Fruit fly (Drosophila melanogaster): ENCODE measurements around the gene CG14238.

The CG14238 gene

DNA sequence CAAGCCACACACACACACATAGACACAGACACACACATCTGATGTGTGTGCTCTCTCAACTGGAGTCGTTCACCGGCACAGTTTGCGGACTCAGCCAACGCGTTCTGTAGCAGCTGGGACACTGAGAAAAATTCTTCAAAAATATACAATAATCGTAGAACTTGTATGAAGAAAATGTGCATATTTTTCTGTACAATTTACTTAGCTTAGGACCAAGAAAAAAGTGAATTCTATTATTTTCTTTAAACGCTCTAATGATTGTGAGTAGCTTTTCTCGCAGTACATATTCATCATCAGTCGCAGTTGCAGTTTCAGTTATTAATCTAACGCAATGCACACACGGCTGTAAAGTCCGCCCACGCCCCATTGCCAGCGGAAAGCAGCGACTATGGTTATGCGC, 38.3 kb downstream of the CG14238 start (continued):
- TF ChIP-seq fd59A (GFP tag; optimal IDR thresholded peaks at IDR 0.05) (no peak), CG11902 (GFP tag; optimal IDR thresholded peaks at IDR 0.05) (no peak), CG6808 (GFP tag; optimal IDR thresholded peaks at IDR 0.05) (peak; percentile 34), achi (GFP tag; optimal IDR thresholded peaks at IDR 0.05) (peak; percentile 67), cyc (GFP tag; optimal IDR thresholded peaks at IDR 0.05) (peak; percentile 30), ss (GFP tag; optimal IDR thresholded peaks at IDR 0.05) (no peak), CG3919 (GFP tag; optimal IDR thresholded peaks at IDR 0.05) (peak; percentile 70), CG4318 (GFP tag; optimal IDR thresholded peaks at IDR 0.05) (peak; percentile 39), fd85E (GFP tag; optimal IDR thresholded peaks at IDR 0.05) (no peak)

DNA sequence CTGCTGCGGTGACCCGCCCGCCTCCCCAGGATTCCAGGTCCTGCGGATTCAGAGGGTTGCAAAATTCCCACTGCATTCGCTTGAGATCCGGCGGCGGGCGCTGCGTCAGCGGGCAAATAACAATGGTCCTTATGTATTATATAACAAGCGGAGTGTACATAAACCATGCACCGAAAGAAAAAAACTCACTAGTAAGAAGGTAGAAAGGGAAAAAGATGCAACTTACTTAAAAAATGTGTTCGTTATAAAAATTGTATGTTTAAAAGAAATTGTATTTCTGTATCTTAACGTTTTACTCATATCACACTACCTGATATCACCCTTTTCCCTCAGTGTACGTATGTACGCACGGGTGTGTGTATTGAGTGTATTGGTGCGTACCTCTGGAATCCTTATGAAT, 41.1 kb downstream of the CG14238 start:
- no peak for TF ChIP-seq dac (GFP tag; optimal IDR thresholded peaks at IDR 0.05)
- TF ChIP-seq CG7368 (GFP tag; optimal IDR thresholded peaks at IDR 0.05) = peak; percentile 21
- TF ChIP-seq salr (GFP tag; optimal IDR thresholded peaks at IDR 0.05) = peak in 1 of 2 experiments; percentile 40
- peak; percentile 30 for TF ChIP-seq CG11902 (GFP tag; optimal IDR thresholded peaks at IDR 0.05)
- peak; percentile 77 for TF ChIP-seq cyc (GFP tag; optimal IDR thresholded peaks at IDR 0.05)
- peak; percentile 72 for TF ChIP-seq Smox (GFP tag; optimal IDR thresholded peaks at IDR 0.05)
- TF ChIP-seq pdm3 (GFP tag; optimal IDR thresholded peaks at IDR 0.05) = peak; percentile 68
- peak; percentile 72 for TF ChIP-seq OdsH (GFP tag; optimal IDR thresholded peaks at IDR 0.05)
- peak; percentile 78 for TF ChIP-seq Sox102F (GFP tag; optimal IDR thresholded peaks at IDR 0.05)
- peak; percentile 76 for TF ChIP-seq CG6792 (GFP tag; optimal IDR thresholded peaks at IDR 0.05)
- peak; percentile 80 for TF ChIP-seq CG31627 (GFP tag; optimal IDR thresholded peaks at IDR 0.05)
- TF ChIP-seq fd59A (GFP tag; optimal IDR thresholded peaks at IDR 0.05) = peak; percentile 45
- peak; percentile 69 for TF ChIP-seq achi (GFP tag; optimal IDR thresholded peaks at IDR 0.05)
- TF ChIP-seq CG3032 (tag; optimal IDR thresholded peaks at IDR 0.05) = peak; percentile 70
- peak; percentile 63 for TF ChIP-seq CG34406 (GFP tag; optimal IDR thresholded peaks at IDR 0.05)
- peak; percentile 47 for TF ChIP-seq CG32006 (GFP tag; optimal IDR thresholded peaks at IDR 0.05)
- TF ChIP-seq net (GFP tag; optimal IDR thresholded peaks at IDR 0.05) = peak; percentile 34
- TF ChIP-seq dsx (GFP tag; optimal IDR thresholded peaks at IDR 0.05; ENCODE audit: poor library complexity, severe bottlenecking) = peak; percentile 57
- TF ChIP-seq CG16779 (tag; optimal IDR thresholded peaks at IDR 0.05) = peak; percentile 45
- peak; percentile 76 for TF ChIP-seq acj6 (GFP tag; optimal IDR thresholded peaks at IDR 0.05)
- peak; percentile 85 for TF ChIP-seq esn (GFP tag; optimal IDR thresholded peaks at IDR 0.05)
- no peak for TF ChIP-seq fd85E (GFP tag; optimal IDR thresholded peaks at IDR 0.05)
- peak; percentile 81 for TF ChIP-seq vri (GFP tag; optimal IDR thresholded peaks at IDR 0.05)
- TF ChIP-seq CG15336 (GFP tag; IDR thresholded peaks at IDR 0.05) = 0 out of 2 replicates have a peak, but pooled peaks have one; percentile 25
- peak; percentile 89 for TF ChIP-seq svp (GFP tag)
- peak; percentile 21 to 76 for TF ChIP-seq ss (GFP tag; optimal IDR thresholded peaks at IDR 0.05)
- peak; percentile 75 for TF ChIP-seq Ets96B (tag; optimal IDR thresholded peaks at IDR 0.05)
- peak; percentile 30 for TF ChIP-seq CG8319 (GFP tag; optimal IDR thresholded peaks at IDR 0.05)
- TF ChIP-seq Sox14 (GFP tag; optimal IDR thresholded peaks at IDR 0.05) = peak; percentile 74
- no peak for TF ChIP-seq CG8119 (GFP tag; IDR thresholded peaks at IDR 0.05)
- TF ChIP-seq Sox15 (GFP tag; optimal IDR thresholded peaks at IDR 0.05) = peak; percentile 50
- TF ChIP-seq Ets21C (GFP tag; optimal IDR thresholded peaks at IDR 0.05) = peak; percentile 66
- no peak for TF ChIP-seq Lpt (GFP tag; optimal IDR thresholded peaks at IDR 0.05)
- TF ChIP-seq spab (GFP tag; optimal IDR thresholded peaks at IDR 0.05) = peak; percentile 66
- TF ChIP-seq CG6163 (GFP tag; IDR thresholded peaks at IDR 0.05) = peak; percentile 80
- TF ChIP-seq CG8632 (GFP tag; optimal IDR thresholded peaks at IDR 0.05) = peak; percentile 61
- peak; percentile 55 for TF ChIP-seq CG11762 (GFP tag; optimal IDR thresholded peaks at IDR 0.05; ENCODE audit: insufficient read depth)
- peak; percentile 72 for TF ChIP-seq CG6808 (GFP tag; optimal IDR thresholded peaks at IDR 0.05)
- peak; percentile 61 for TF ChIP-seq CG10631 (GFP tag; optimal IDR thresholded peaks at IDR 0.05)
- TF ChIP-seq lz (GFP tag; optimal IDR thresholded peaks at IDR 0.05) = peak; percentile 80
- TF ChIP-seq Hr4 (GFP tag; optimal IDR thresholded peaks at IDR 0.05) = peak; percentile 52
- peak; percentile 73 for TF ChIP-seq Eip75B (GFP tag; optimal IDR thresholded peaks at IDR 0.05)
- no peak for TF ChIP-seq CG4318 (GFP tag; optimal IDR thresholded peaks at IDR 0.05)
- peak; percentile 49; the same call in 2 of the 3 replicates for TF ChIP-seq eg (GFP tag; IDR thresholded peaks at IDR 0.05)
- peak; percentile 64 for TF ChIP-seq CG10669 (GFP tag; optimal IDR thresholded peaks at IDR 0.05)
- no peak for TF ChIP-seq Eip93F (GFP tag; optimal IDR thresholded peaks at IDR 0.05)
- TF ChIP-seq Blimp-1 (GFP tag; optimal IDR thresholded peaks at IDR 0.05) = peak; percentile 29
